Fruit fly (Drosophila melanogaster) whole organism, embryonic: ENCODE results near the gene Tango5.

Experiments used
- Bgb ChIP-seq: fragments of 200-800 bp; sonication (Bioruptor generic); IDR thresholded peaks from 2 replicates; pipeline ENCODE4 v1.3.6; 2022; ENCODE audit warnings: missing biosample characterization, missing genetic modification characterization; ENCODE audit not compliant: partially characterized antibody
- CG10543 ChIP-seq: fragments of 200-800 bp; sonication (Bioruptor generic); optimal IDR thresholded peaks from 3 replicates; lab custom pipeline; 2017; ENCODE audit warnings: missing biosample characterization, mild to moderate bottlenecking, missing genetic modification characterization, moderate library complexity
- CG12236 ChIP-seq: fragments of 200-800 bp; sonication (Bioruptor generic); optimal IDR thresholded peaks from 2 replicates; lab custom pipeline; 2016; ENCODE audit warnings: missing biosample characterization, missing genetic modification characterization
- CG13624 ChIP-seq: fragments of 200-800 bp; sonication (Bioruptor generic); optimal IDR thresholded peaks from 2 replicates; lab custom pipeline; 2016; ENCODE audit warnings: missing biosample characterization, missing genetic modification characterization
- CG14050 ChIP-seq: fragments of 200-800 bp; sonication (Bioruptor generic); IDR thresholded peaks from 3 replicates; pipeline ENCODE4 v1.3.6; 2022; ENCODE audit warnings: missing biosample characterization, missing genetic modification characterization
- CG18619 ChIP-seq: fragments of 200-800 bp; sonication (Bioruptor generic); optimal IDR thresholded peaks from 3 replicates; lab custom pipeline; 2017; ENCODE audit warnings: missing biosample characterization, mild to moderate bottlenecking, missing genetic modification characterization
- CG2199 ChIP-seq: fragments of 200-800 bp; sonication (Bioruptor generic); IDR thresholded peaks from 3 replicates; pipeline ENCODE4 v1.3.6; 2022; ENCODE audit warnings: missing biosample characterization, missing genetic modification characterization
- CG2875 ChIP-seq: fragments of 200-800 bp; sonication (Bioruptor generic); optimal IDR thresholded peaks from 2 replicates; lab custom pipeline; 2017; ENCODE audit warnings: missing biosample characterization, mild to moderate bottlenecking, missing genetic modification characterization, missing genetic modification reagents
- CG34422 ChIP-seq: fragments of 200-800 bp; sonication (Bioruptor generic); IDR thresholded peaks from 3 replicates; pipeline ENCODE4 v1.3.6; 2022; ENCODE audit warnings: missing biosample characterization, missing genetic modification characterization
- CG3838 ChIP-seq: fragments of 200-800 bp; sonication (Bioruptor generic); optimal IDR thresholded peaks from 3 replicates; lab custom pipeline; 2016; ENCODE audit warnings: missing biosample characterization, missing genetic modification characterization
- CG4404 ChIP-seq: fragments of 200-800 bp; sonication (Bioruptor generic); IDR thresholded peaks from 2 replicates; pipeline ENCODE4 v1.3.6; 2022; ENCODE audit warnings: missing biosample characterization, missing genetic modification characterization
- CG4707 ChIP-seq: fragments of 200-800 bp; sonication (Bioruptor generic); optimal IDR thresholded peaks from 2 replicates; lab custom pipeline; 2018; ENCODE audit warnings: missing biosample characterization, mild to moderate bottlenecking, missing genetic modification characterization, moderate library complexity
- CG6654 ChIP-seq: fragments of 200-800 bp; sonication (Bioruptor generic); optimal IDR thresholded peaks from 2 replicates; lab custom pipeline; 2017; ENCODE audit warnings: missing biosample characterization, mild to moderate bottlenecking, missing genetic modification characterization
- CG6854 ChIP-seq: fragments of 200-800 bp; sonication (Bioruptor generic); optimal IDR thresholded peaks from 3 replicates; lab custom pipeline; 2017; ENCODE audit warnings: missing biosample characterization, mild to moderate bottlenecking, missing genetic modification characterization
- CG7839 ChIP-seq: fragments of 200-800 bp; sonication (Bioruptor generic); optimal IDR thresholded peaks from 3 replicates; lab custom pipeline; 2018; ENCODE audit warnings: missing biosample characterization, mild to moderate bottlenecking, missing genetic modification characterization, moderate library complexity
- CG8290 ChIP-seq, 3 experiments: fragments of 200-800 bp; sonication (Bioruptor generic); optimal IDR thresholded peaks; 2 replicates each; lab custom pipeline; 2016 to 2019; ENCODE audit warnings: missing biosample characterization in 3 of 3, missing genetic modification characterization in 3 of 3, mild to moderate bottlenecking in 2 of 3, moderate library complexity in 1 of 3
- Dfd ChIP-seq, 2 experiments: fragments of >200 bp; optimal IDR thresholded peaks; 2 replicates each; lab custom pipeline; 2017; ENCODE audit warnings: missing biosample characterization in 2 of 2, missing genetic modification characterization in 2 of 2
- Fer2 ChIP-seq: fragments of 200-800 bp; sonication (Bioruptor generic); optimal IDR thresholded peaks from 2 replicates; lab custom pipeline; 2018; ENCODE audit warnings: missing biosample characterization, mild to moderate bottlenecking, missing genetic modification characterization, moderate library complexity
- HHEX ChIP-seq: fragments of 200-800 bp; sonication (Bioruptor generic); optimal IDR thresholded peaks from 3 replicates; lab custom pipeline; 2017; ENCODE audit warnings: missing biosample characterization, mild to moderate bottlenecking, missing genetic modification characterization, missing genetic modification reagents
- Hand ChIP-seq: fragments of 200-800 bp; sonication (Bioruptor generic); optimal IDR thresholded peaks from 2 replicates; lab custom pipeline; 2017; ENCODE audit warnings: mild to moderate bottlenecking, missing biosample characterization, missing genetic modification reagents, missing genetic modification characterization
- Hr78 ChIP-seq, 2 experiments: fragments of 200-800 bp in 1 of 2; fragments of >200 bp in 1 of 2; sonication (Bioruptor generic) in 1 of 2; optimal IDR thresholded peaks; 2 replicates each; lab custom pipeline; 2017 to 2019; ENCODE audit warnings: missing biosample characterization in 2 of 2, missing genetic modification characterization in 2 of 2, mild to moderate bottlenecking in 1 of 2, moderate library complexity in 1 of 2
- Lhr ChIP-seq: fragments of 200-800 bp; sonication (Bioruptor generic); optimal IDR thresholded peaks from 3 replicates; lab custom pipeline; 2017; ENCODE audit warnings: mild to moderate bottlenecking, missing biosample characterization, missing genetic modification reagents, missing genetic modification characterization
- Med ChIP-seq: fragments of 200-800 bp; sonication (Bioruptor generic); peaks from one replicate; lab custom pipeline; 2016; ENCODE audit warnings: missing biosample characterization, missing genetic modification characterization, mild to moderate bottlenecking, inconsistent platforms, moderate library complexity
- NFAT ChIP-seq: fragments of 200-800 bp; sonication (Bioruptor generic); IDR thresholded peaks from 2 replicates; pipeline ENCODE4 v1.3.6; 2022; ENCODE audit warnings: missing biosample characterization, missing genetic modification characterization
- Sry-β ChIP-seq: fragments of 200-800 bp; sonication (Bioruptor generic); optimal IDR thresholded peaks from 2 replicates; lab custom pipeline; 2018; ENCODE audit warnings: missing biosample characterization, mild to moderate bottlenecking, missing genetic modification characterization, moderate library complexity
- Taf1 ChIP-seq: fragments of 200-800 bp; sonication (Bioruptor generic); IDR thresholded peaks from 2 replicates; pipeline ENCODE4 v1.3.6; 2022; ENCODE audit warnings: missing biosample characterization, missing genetic modification characterization
- Tbp ChIP-seq: fragments of >200 bp; optimal IDR thresholded peaks from 2 replicates; lab custom pipeline; 2018; ENCODE audit warnings: missing biosample characterization, missing genetic modification characterization
- ara ChIP-seq: fragments of 200-800 bp; sonication (Bioruptor generic); IDR thresholded peaks from 2 replicates; pipeline ENCODE4 v1.3.6; 2022; ENCODE audit warnings: missing biosample characterization, missing genetic modification characterization
- ato ChIP-seq: fragments of 200-800 bp; sonication (Bioruptor generic); IDR thresholded peaks from 2 replicates; pipeline ENCODE4 v1.3.6; 2022; ENCODE audit warnings: missing biosample characterization, missing genetic modification characterization; ENCODE audit not compliant: partially characterized antibody
- az2 ChIP-seq: fragments of 200-800 bp; sonication (Bioruptor generic); optimal IDR thresholded peaks from 3 replicates; lab custom pipeline; 2016; ENCODE audit warnings: missing biosample characterization, missing genetic modification characterization
- crol ChIP-seq: fragments of 200-800 bp; sonication (Bioruptor generic); IDR thresholded peaks from 2 replicates; pipeline ENCODE4 v1.3.6; 2022; ENCODE audit warnings: missing biosample characterization, missing genetic modification characterization
- dimm ChIP-seq: fragments of 200-800 bp; sonication (Bioruptor generic); IDR thresholded peaks from 2 replicates; pipeline ENCODE4 v1.3.6; 2022; ENCODE audit warnings: missing biosample characterization, missing genetic modification characterization
- exex ChIP-seq: fragments of 200-800 bp; sonication (Bioruptor generic); optimal IDR thresholded peaks from 4 replicates; lab custom pipeline; 2018; ENCODE audit warnings: missing biosample characterization, mild to moderate bottlenecking, missing genetic modification characterization, moderate library complexity
- gfzf ChIP-seq: fragments of 200-800 bp; sonication (Bioruptor generic); optimal IDR thresholded peaks from 2 replicates; lab custom pipeline; 2016; ENCODE audit warnings: missing biosample characterization, mild to moderate bottlenecking, missing genetic modification characterization, moderate library complexity
- grau ChIP-seq: fragments of 200-800 bp; optimal IDR thresholded peaks from 3 replicates; lab custom pipeline; 2019; ENCODE audit warnings: missing biosample characterization, mild to moderate bottlenecking, missing genetic modification characterization, moderate library complexity
- insv ChIP-seq, 2 experiments: fragments of 200-800 bp; sonication (Bioruptor generic); optimal IDR thresholded peaks; 3 replicates each; lab custom pipeline; 2016 to 2018; ENCODE audit warnings: missing biosample characterization in 2 of 2, missing genetic modification characterization in 2 of 2
- nau ChIP-seq: fragments of 200-800 bp; sonication (Bioruptor generic); optimal IDR thresholded peaks from 3 replicates; lab custom pipeline; 2017; ENCODE audit warnings: missing biosample characterization, mild to moderate bottlenecking, missing genetic modification characterization, missing genetic modification reagents
- peb ChIP-seq: fragments of 200-800 bp; sonication (Bioruptor generic); IDR thresholded peaks from 2 replicates; pipeline ENCODE4 v1.3.6; 2022; ENCODE audit warnings: missing biosample characterization, missing genetic modification characterization
- pum ChIP-seq: fragments of 200-800 bp; sonication (Bioruptor generic); optimal IDR thresholded peaks from 2 replicates; lab custom pipeline; 2016; ENCODE audit warnings: missing biosample characterization, missing genetic modification characterization
- sc ChIP-seq, 3 experiments: fragments of >200 bp in 2 of 3; fragments of 200-800 bp in 1 of 3; sonication (Bioruptor generic) in 1 of 3; optimal IDR thresholded peaks; 2 replicates in 2 of 3; 3 replicates in 1 of 3; lab custom pipeline; 2017; ENCODE audit warnings: mild to moderate bottlenecking in 1 of 3, missing biosample characterization in 1 of 3, missing genetic modification characterization in 1 of 3, missing genetic modification reagents in 1 of 3
- shn ChIP-seq: fragments of 200-800 bp; sonication (Bioruptor generic); optimal IDR thresholded peaks from 3 replicates; lab custom pipeline; 2016; ENCODE audit warnings: missing biosample characterization, missing genetic modification characterization
- slbo ChIP-seq: fragments of 200-800 bp; sonication (Bioruptor generic); IDR thresholded peaks from 2 replicates; pipeline ENCODE4 v1.3.6; 2022; ENCODE audit warnings: missing biosample characterization, missing genetic modification characterization
- tll ChIP-seq, 2 experiments: fragments of 200-800 bp in 1 of 2; fragments of >200 bp in 1 of 2; sonication (Bioruptor generic) in 1 of 2; optimal IDR thresholded peaks; 2 replicates each; lab custom pipeline; 2017 to 2019; ENCODE audit warnings: missing biosample characterization in 2 of 2, missing genetic modification characterization in 2 of 2, mild to moderate bottlenecking in 1 of 2, moderate library complexity in 1 of 2
- tx ChIP-seq: fragments of 200-800 bp; sonication (Bioruptor generic); optimal IDR thresholded peaks from 2 replicates; lab custom pipeline; 2016; ENCODE audit warnings: missing biosample characterization, missing genetic modification characterization
- vvl ChIP-seq: fragments of 200-800 bp; sonication (Bioruptor generic); IDR thresholded peaks from 2 replicates; pipeline ENCODE4 v1.3.6; 2022; ENCODE audit warnings: missing biosample characterization, missing genetic modification characterization
- z ChIP-seq: fragments of 200-800 bp; sonication (Bioruptor generic); IDR thresholded peaks from 3 replicates; pipeline ENCODE4 v1.3.6; 2022; ENCODE audit warnings: missing biosample characterization, missing genetic modification characterization
- zen2 ChIP-seq: fragments of 200-800 bp; sonication (Bioruptor generic); IDR thresholded peaks from 3 replicates; pipeline ENCODE4 v1.3.6; 2022; ENCODE audit warnings: missing biosample characterization, missing genetic modification characterization; ENCODE audit not compliant: partially characterized antibody

The Tango5 gene

DNA sequence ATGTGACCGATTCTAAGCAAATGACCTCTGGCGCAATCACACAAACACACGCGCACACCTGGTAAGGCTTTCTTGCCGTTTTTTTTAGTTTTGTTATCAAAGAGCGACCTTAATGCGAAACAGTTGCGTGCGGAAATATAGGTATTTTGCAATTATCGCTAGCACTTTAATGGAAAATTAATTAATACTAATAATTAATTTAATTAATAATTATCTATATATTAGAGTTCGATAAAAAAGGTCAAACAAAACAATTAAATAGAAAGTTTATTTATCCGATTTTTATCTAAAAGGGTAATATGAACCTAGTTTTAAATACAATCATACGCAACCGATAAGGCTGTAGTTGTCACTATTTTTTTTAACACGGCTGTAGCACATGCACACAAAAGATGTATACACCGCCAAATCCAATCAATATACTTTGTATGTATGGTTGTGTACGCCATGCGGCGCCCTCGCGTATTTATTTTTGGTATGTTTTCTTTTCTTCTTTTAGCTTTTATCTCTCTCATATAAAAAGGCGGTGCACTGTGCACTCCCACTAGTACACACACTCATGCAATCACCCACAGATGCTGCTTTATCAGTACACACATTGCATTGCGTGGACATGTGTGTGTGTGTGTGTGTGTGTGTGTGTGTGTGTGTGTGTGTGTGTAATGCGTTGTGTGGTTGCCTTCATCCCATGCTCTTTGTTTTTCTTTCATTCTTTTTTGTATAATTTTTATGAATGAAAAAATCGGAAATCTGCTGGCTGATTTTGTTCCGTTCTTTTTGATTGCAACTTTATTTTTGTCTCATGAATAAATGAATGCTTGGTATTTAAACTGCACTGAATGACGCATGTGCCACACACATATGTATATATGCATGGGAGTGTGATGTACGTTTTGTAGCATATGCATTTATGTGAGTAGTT is 38.5 kb upstream of the Tango5 start (continued):
- peak; percentile 79 for TF ChIP-seq grau (tag; lab: Kevin White, UChicago)
- TF ChIP-seq dimm (GFP tag; lab: Robert Waterston, UW): no peak
- no peak for TF ChIP-seq Tbp
- TF ChIP-seq peb (GFP tag; lab: Robert Waterston, UW): no peak
- no peak for TF ChIP-seq CG12236 (GFP tag; lab: Kevin White, UChicago)
- no peak for TF ChIP-seq CG13624 (GFP tag; lab: Kevin White, UChicago)
- no peak for TF ChIP-seq CG6654
- no peak for TF ChIP-seq CG8290 (GFP tag; optimal IDR thresholded peaks at IDR 0.05; lab: Kevin White, UChicago)
- no peak for TF ChIP-seq CG8290 (tag; optimal IDR thresholded peaks at IDR 0.05; lab: Kevin White, UChicago)
- TF ChIP-seq Med (GFP tag; lab: Kevin White, UChicago): peak; percentile 20
- no peak for TF ChIP-seq ara (GFP tag; lab: Robert Waterston, UW)
- TF ChIP-seq insv (GFP tag; optimal IDR thresholded peaks at IDR 0.05; lab: Kevin White, UChicago): no peak
- no peak for TF ChIP-seq sc (optimal IDR thresholded peaks at IDR 0.05; lab: Kevin White, UChicago)
- peak; percentile 61 for TF ChIP-seq sc (GFP tag; optimal IDR thresholded peaks at IDR 0.05; lab: Kevin White, UChicago)
- no peak for TF ChIP-seq Bgb (GFP tag; lab: Robert Waterston, UW)
- no peak for TF ChIP-seq tll (GFP tag; optimal IDR thresholded peaks at IDR 0.05; lab: Kevin White, UChicago)
- TF ChIP-seq Hand (GFP tag; lab: Kevin White, UChicago): peak; percentile 19
- no peak for TF ChIP-seq CG4707 (GFP tag; lab: Kevin White, UChicago)
- no peak for TF ChIP-seq crol
- peak in 1 of 2 experiments; percentile 91 for TF ChIP-seq Hr78 (GFP tag; optimal IDR thresholded peaks at IDR 0.05; lab: Kevin White, UChicago)
- TF ChIP-seq CG18619 (GFP tag; lab: Kevin White, UChicago): peak; percentile 59
- TF ChIP-seq NFAT (GFP tag; lab: Robert Waterston, UW): no peak
- TF ChIP-seq Taf1 (GFP tag; lab: Robert Waterston, UW): no peak
- TF ChIP-seq pum (GFP tag; lab: Kevin White, UChicago): no peak
- TF ChIP-seq ato: no peak
- TF ChIP-seq Dfd (GFP tag; optimal IDR thresholded peaks at IDR 0.05; lab: Kevin White, UChicago): no peak
- TF ChIP-seq exex: peak; percentile 53
- TF ChIP-seq Lhr: no peak
- TF ChIP-seq CG14050 (GFP tag; lab: Robert Waterston, UW): peak; percentile 36; the same call in 1 of the 3 replicates
- no peak for TF ChIP-seq CG3838
- peak; percentile 53 for TF ChIP-seq az2 (GFP tag; lab: Kevin White, UChicago)
- no peak for TF ChIP-seq nau
- no peak; the same call in none of the 2 replicates for TF ChIP-seq vvl
- peak; percentile 31; the same call in 1 of the 2 replicates for TF ChIP-seq slbo (GFP tag; lab: Robert Waterston, UW)
- TF ChIP-seq CG2875 (GFP tag; lab: Kevin White, UChicago): peak; percentile 63
- TF ChIP-seq gfzf (GFP tag; lab: Kevin White, UChicago): no peak
- TF ChIP-seq CG4404 (GFP tag; lab: Robert Waterston, UW): no peak
- TF ChIP-seq CG2199 (GFP tag; lab: Robert Waterston, UW): peak; percentile 65; the same call in 1 of the 3 replicates
- TF ChIP-seq CG34422 (GFP tag; lab: Robert Waterston, UW): no peak
- no peak for TF ChIP-seq z (GFP tag; lab: Robert Waterston, UW)
- peak; percentile 59 for TF ChIP-seq HHEX (GFP tag; lab: Kevin White, UChicago)
- no peak for TF ChIP-seq CG6854 (GFP tag; lab: Kevin White, UChicago)
- TF ChIP-seq Sry-β (GFP tag; lab: Kevin White, UChicago): no peak
- no peak for TF ChIP-seq zen2 (GFP tag; lab: Robert Waterston, UW)
- TF ChIP-seq CG7839 (tag; lab: Kevin White, UChicago): peak; percentile 85
- peak; percentile 11 for TF ChIP-seq Fer2
- TF ChIP-seq shn (GFP tag; lab: Kevin White, UChicago): no peak
- TF ChIP-seq CG10543: peak; percentile 9
- no peak for TF ChIP-seq tx
